Worm (Caenorhabditis elegans) whole organism, young adult: ENCODE results near the gene pfkb-1.2.

Experiments
- ceh-58 ChIP-seq: fragments of 200-800 bp; sonication (Bioruptor generic); IDR thresholded peaks from 2 replicates; pipeline ENCODE4 v1.3.6; 2022; ENCODE audit warnings: missing genetic modification characterization, missing compliant biosample characterization
- ceh-79 ChIP-seq: sonication (generic microtip); optimal IDR thresholded peaks from 2 replicates; lab custom pipeline; 2017; ENCODE audit warnings: mild to moderate bottlenecking, missing genetic modification characterization, missing compliant biosample characterization
- hrde-1 ChIP-seq: sonication (generic microtip); optimal IDR thresholded peaks from 2 replicates; lab custom pipeline; 2016; ENCODE audit warnings: missing genetic modification characterization, mild to moderate bottlenecking, missing compliant biosample characterization, moderate library complexity, missing genotype, missing genetic modification reagents, borderline replicate concordance
- lin-26 ChIP-seq: fragments of 200-800 bp; sonication (Bioruptor generic); IDR thresholded peaks from 2 replicates; pipeline ENCODE4 v1.3.6; 2022; ENCODE audit warnings: missing genetic modification reagents, missing genetic modification characterization, missing compliant biosample characterization
- lin-40 ChIP-seq: sonication (generic microtip); optimal IDR thresholded peaks from 2 replicates; lab custom pipeline; 2016; ENCODE audit warnings: missing genetic modification characterization, mild to moderate bottlenecking, missing compliant biosample characterization, missing genotype, missing genetic modification reagents
- pha-4 ChIP-seq: fragments of 150-350 bp; sonication (generic microtip); optimal IDR thresholded peaks from 2 replicates; lab custom pipeline; 2014; ENCODE audit warnings: missing biosample characterization, missing genetic modification reagents, missing genetic modification characterization
- sea-2 ChIP-seq: fragments of 200-800 bp; sonication (Bioruptor generic); IDR thresholded peaks from 2 replicates; pipeline ENCODE4 v1.3.6; 2022; ENCODE audit warnings: missing genetic modification characterization, missing compliant biosample characterization
- snpc-4 ChIP-seq, 5 experiments: fragments of 150-350 bp in 1 of 5; sonication (generic microtip) in 4 of 5; optimal IDR thresholded peaks; 2 replicates each; lab custom pipeline; 2014 to 2018; ENCODE audit warnings: missing genetic modification characterization in 5 of 5, missing biosample characterization in 3 of 5, antibody characterized with exemption in 2 of 5, mild to moderate bottlenecking in 2 of 5, missing compliant biosample characterization in 2 of 5, missing genotype in 2 of 5, moderate library complexity in 2 of 5, missing genetic modification reagents in 1 of 5
- xnd-1 ChIP-seq: sonication (generic microtip); optimal IDR thresholded peaks from 2 replicates; lab custom pipeline; 2016; ENCODE audit warnings: missing genotype, missing genetic modification reagents, missing genetic modification characterization, missing compliant biosample characterization
- ztf-25 ChIP-seq: fragments of 200-800 bp; sonication (Bioruptor generic); IDR thresholded peaks from 2 replicates; pipeline ENCODE4 v1.3.6; 2022; ENCODE audit warnings: missing genetic modification reagents, missing genetic modification characterization, missing compliant biosample characterization

- TF ChIP-seq ceh-79 (tag; lab: Kevin White, UChicago) (no peak), ceh-58 (GFP tag; lab: Robert Waterston, UW) (no peak), snpc-4 (GFP tag; optimal IDR thresholded peaks at IDR 0.05; lab: Kevin White, UChicago) (no peak), snpc-4 (tag; optimal IDR thresholded peaks at IDR 0.05; lab: Kevin White, UChicago) (no peak), lin-40 (tag; lab: Kevin White, UChicago) (no peak), hrde-1 (tag; lab: Kevin White, UChicago) (no peak), pha-4 (tag; lab: Kevin White, UChicago) (no peak), sea-2 (GFP tag; lab: Robert Waterston, UW) (no peak), ztf-25 (GFP tag; lab: Robert Waterston, UW) (no peak), xnd-1 (tag; lab: Kevin White, UChicago) (no peak), lin-26 (no peak)
Measured at ce11 chrIV:5979818-5980217, 38.1 kb downstream of the pfkb-1.2 start.
